Fruit fly (Drosophila melanogaster): ENCODE data around the gene Galk.
A peak's percentile ranks its signal among the peaks of the same experiment; 100 is the strongest.

Galk gene

dm6 chr3L:9004788-9005246 is 18.9 kb upstream of the Galk start, which contains the start of gene Doc3 (continued):
- TF ChIP-seq CG7271 (tag; optimal IDR thresholded peaks at IDR 0.05) (no peak), mld (GFP tag; IDR thresholded peaks at IDR 0.05; ENCODE audit: partially characterized antibody) (no peak), Scr (GFP tag; IDR thresholded peaks at IDR 0.05; ENCODE audit: partially characterized antibody) (peak; percentile 35; the same call in 1 of the 2 replicates), CG15479 (GFP tag; optimal IDR thresholded peaks at IDR 0.05) (peak; percentile 92), CG2712 (tag; optimal IDR thresholded peaks at IDR 0.05) (no peak), Dbx (GFP tag; IDR thresholded peaks at IDR 0.05) (no peak), cwo (GFP tag; optimal IDR thresholded peaks at IDR 0.05) (no peak), rib (GFP tag; IDR thresholded peaks at IDR 0.05) (0 out of 2 replicates have a peak, but pooled peaks have one; percentile 36), CG6765 (GFP tag; optimal IDR thresholded peaks at IDR 0.05) (no peak), CG17912 (GFP tag; optimal IDR thresholded peaks at IDR 0.05) (no peak), CG7987 (GFP tag; optimal IDR thresholded peaks at IDR 0.05) (no peak), Hr51 (GFP tag; optimal IDR thresholded peaks at IDR 0.05) (no peak), HmgZ (tag; optimal IDR thresholded peaks at IDR 0.05) (no peak), nmo (GFP tag; optimal IDR thresholded peaks at IDR 0.05) (no peak), crol (GFP tag; IDR thresholded peaks at IDR 0.05) (peak; percentile 90), CG6683 (GFP tag; optimal IDR thresholded peaks at IDR 0.05) (no peak), Side (GFP tag; optimal IDR thresholded peaks at IDR 0.05) (no peak), CG4328 (GFP tag; optimal IDR thresholded peaks at IDR 0.05) (no peak), Jarid2 (GFP tag; optimal IDR thresholded peaks at IDR 0.05) (peak; percentile 44), Eip74EF (GFP tag; optimal IDR thresholded peaks at IDR 0.05) (no peak), CTCF (GFP tag; optimal IDR thresholded peaks at IDR 0.05) (no peak), Nf-YC (tag; optimal IDR thresholded peaks at IDR 0.05) (peak; percentile 99), CG3065 (GFP tag; optimal IDR thresholded peaks at IDR 0.05) (no peak), CHES-1-like (GFP tag; optimal IDR thresholded peaks at IDR 0.05) (no peak), abd-A (tag; optimal IDR thresholded peaks at IDR 0.05) (peak; percentile 28), Pdp1 (GFP tag; optimal IDR thresholded peaks at IDR 0.05) (peak in 1 of 2 experiments; percentile 74), CG5180 (GFP tag; optimal IDR thresholded peaks at IDR 0.05) (no peak), CG17328 (GFP tag; IDR thresholded peaks at IDR 0.05) (no peak), Trl (optimal IDR thresholded peaks at IDR 0.05) (peak; percentile 49 to 60), Trl (GFP tag; optimal IDR thresholded peaks at IDR 0.05) (no peak), Dek (tag; optimal IDR thresholded peaks at IDR 0.05) (no peak), Med (GFP tag) (peak; percentile 67), CG17361 (GFP tag; IDR thresholded peaks at IDR 0.05) (no peak), chm (GFP tag; IDR thresholded peaks at IDR 0.05) (no peak), CG9727 (GFP tag; optimal IDR thresholded peaks at IDR 0.05) (no peak), sr (GFP tag; IDR thresholded peaks at IDR 0.05) (peak; percentile 65; the same call in 1 of the 3 replicates), CG2199 (GFP tag; IDR thresholded peaks at IDR 0.05) (peak; percentile 29; the same call in 1 of the 3 replicates), CG18764 (GFP tag; optimal IDR thresholded peaks at IDR 0.05) (no peak), lab (GFP tag; optimal IDR thresholded peaks at IDR 0.05) (no peak), dmrt99B (tag; optimal IDR thresholded peaks at IDR 0.05) (no peak), ftz-f1 (GFP tag; optimal IDR thresholded peaks at IDR 0.05) (peak; percentile 85), HHEX (GFP tag; optimal IDR thresholded peaks at IDR 0.05) (no peak), fd64A (GFP tag; optimal IDR thresholded peaks at IDR 0.05) (no peak), emc (GFP tag; optimal IDR thresholded peaks at IDR 0.05) (no peak), CG17802 (tag; optimal IDR thresholded peaks at IDR 0.05) (no peak), CG7556 (GFP tag; optimal IDR thresholded peaks at IDR 0.05) (no peak), sqz (GFP tag; optimal IDR thresholded peaks at IDR 0.05) (no peak), run (tag; optimal IDR thresholded peaks at IDR 0.05) (no peak), zen (tag; optimal IDR thresholded peaks at IDR 0.05) (no peak), CG2116 (GFP tag; optimal IDR thresholded peaks at IDR 0.05) (no peak)
